Fruit fly (Drosophila melanogaster) whole organism, embryonic: ENCODE measurements around the gene yl.

Experiments used
- Blimp-1 ChIP-seq: fragments of 200-800 bp; sonication (Bioruptor generic); optimal IDR thresholded peaks from 3 replicates; lab custom pipeline; 2018; ENCODE audit warnings: missing biosample characterization, missing genetic modification characterization, mild to moderate bottlenecking, moderate library complexity, missing genetic modification reagents
- CG10462 ChIP-seq: fragments of 200-800 bp; sonication (Bioruptor generic); optimal IDR thresholded peaks from 2 replicates; lab custom pipeline; 2016; ENCODE audit warnings: missing biosample characterization, missing genetic modification characterization
- CG10979 ChIP-seq: fragments of 200-800 bp; sonication (Bioruptor generic); optimal IDR thresholded peaks from 2 replicates; lab custom pipeline; 2018; ENCODE audit warnings: missing biosample characterization, mild to moderate bottlenecking, missing genetic modification characterization, moderate library complexity
- CG11398 ChIP-seq: fragments of 200-800 bp; sonication (Bioruptor generic); optimal IDR thresholded peaks from 2 replicates; lab custom pipeline; 2016; ENCODE audit warnings: missing biosample characterization, missing genetic modification characterization
- CG12219 ChIP-seq: fragments of 200-800 bp; sonication (Bioruptor generic); optimal IDR thresholded peaks from 3 replicates; lab custom pipeline; 2018; ENCODE audit warnings: missing biosample characterization, mild to moderate bottlenecking, missing genetic modification characterization
- CG12769 ChIP-seq: fragments of 200-800 bp; sonication (Bioruptor generic); optimal IDR thresholded peaks from 2 replicates; lab custom pipeline; 2019; ENCODE audit warnings: missing biosample characterization, mild to moderate bottlenecking, missing genetic modification characterization, moderate library complexity
- CG13296 ChIP-seq: fragments of 200-800 bp; sonication (Bioruptor generic); optimal IDR thresholded peaks from 3 replicates; lab custom pipeline; 2018; ENCODE audit warnings: missing biosample characterization, mild to moderate bottlenecking, missing genetic modification characterization
- CG14014 ChIP-seq: fragments of 200-800 bp; sonication (Bioruptor generic); IDR thresholded peaks from 2 replicates; pipeline ENCODE4 v1.3.6; 2022; ENCODE audit warnings: missing biosample characterization, missing genetic modification characterization
- CG14860 ChIP-seq: fragments of 200-800 bp; sonication (Bioruptor generic); IDR thresholded peaks from 3 replicates; pipeline ENCODE4 v1.3.6; 2022; ENCODE audit warnings: missing biosample characterization, missing genetic modification characterization; ENCODE audit not compliant: partially characterized antibody
- CG15601 ChIP-seq: fragments of 200-800 bp; sonication (Bioruptor generic); optimal IDR thresholded peaks from 3 replicates; lab custom pipeline; 2019; ENCODE audit warnings: missing biosample characterization, mild to moderate bottlenecking, missing genetic modification characterization, moderate library complexity
- CG17186 ChIP-seq: fragments of 200-800 bp; sonication (Bioruptor generic); optimal IDR thresholded peaks from 3 replicates; lab custom pipeline; 2017; ENCODE audit warnings: missing biosample characterization, missing genetic modification reagents, missing genetic modification characterization
- CG2678 ChIP-seq: fragments of 200-800 bp; sonication (Bioruptor generic); optimal IDR thresholded peaks from 3 replicates; lab custom pipeline; 2019; ENCODE audit warnings: missing biosample characterization, mild to moderate bottlenecking, missing genetic modification characterization, moderate library complexity
- CG31365 ChIP-seq: fragments of 200-800 bp; sonication (Bioruptor generic); optimal IDR thresholded peaks from 2 replicates; lab custom pipeline; 2018; ENCODE audit warnings: missing biosample characterization, mild to moderate bottlenecking, missing genetic modification characterization
- CG7372 ChIP-seq: fragments of 200-800 bp; sonication (Bioruptor generic); IDR thresholded peaks from 2 replicates; pipeline ENCODE4 v1.3.6; 2022; ENCODE audit warnings: missing biosample characterization, missing genetic modification characterization
- CG8388 ChIP-seq: fragments of 200-800 bp; sonication (Bioruptor generic); optimal IDR thresholded peaks from 2 replicates; lab custom pipeline; 2019; ENCODE audit warnings: missing biosample characterization, mild to moderate bottlenecking, missing genetic modification characterization, moderate library complexity
- CG8944 ChIP-seq: fragments of 200-800 bp; sonication (Bioruptor generic); optimal IDR thresholded peaks from 3 replicates; lab custom pipeline; 2016; ENCODE audit warnings: missing biosample characterization, missing genetic modification characterization
- CG9932 ChIP-seq: fragments of 200-800 bp; sonication (Bioruptor generic); IDR thresholded peaks from 2 replicates; pipeline ENCODE4 v1.3.6; 2022; ENCODE audit warnings: missing biosample characterization, missing genetic modification characterization
- Dll ChIP-seq: fragments of 200-800 bp; sonication (Bioruptor generic); IDR thresholded peaks from 4 replicates; pipeline ENCODE4 v1.3.6; 2022; ENCODE audit warnings: missing biosample characterization, missing genetic modification characterization; ENCODE audit not compliant: partially characterized antibody
- E2f2 ChIP-seq: fragments of 200-800 bp; sonication (Bioruptor generic); IDR thresholded peaks from 2 replicates; pipeline ENCODE4 v1.3.6; 2022; ENCODE audit warnings: missing biosample characterization, missing genetic modification characterization
- H2.0 ChIP-seq: fragments of 200-800 bp; sonication (Bioruptor generic); IDR thresholded peaks from 2 replicates; pipeline ENCODE4 v1.3.6; 2022; ENCODE audit warnings: missing biosample characterization, missing genetic modification characterization
- HmgZ ChIP-seq: fragments of 200-800 bp; sonication (Bioruptor generic); optimal IDR thresholded peaks from 2 replicates; lab custom pipeline; 2018; ENCODE audit warnings: missing biosample characterization, mild to moderate bottlenecking, missing genetic modification characterization
- Hr3 ChIP-seq: fragments of 200-800 bp; sonication (Bioruptor generic); optimal IDR thresholded peaks from 3 replicates; lab custom pipeline; 2016; ENCODE audit warnings: missing biosample characterization, missing genetic modification characterization
- Lhr ChIP-seq: fragments of 200-800 bp; sonication (Bioruptor generic); optimal IDR thresholded peaks from 3 replicates; lab custom pipeline; 2017; ENCODE audit warnings: mild to moderate bottlenecking, missing biosample characterization, missing genetic modification reagents, missing genetic modification characterization
- Lpt ChIP-seq: fragments of >200 bp; optimal IDR thresholded peaks from 2 replicates; lab custom pipeline; 2018; ENCODE audit warnings: missing biosample characterization, missing genetic modification characterization
- Mrtf ChIP-seq: fragments of 200-800 bp; sonication (Bioruptor generic); IDR thresholded peaks from 3 replicates; pipeline ENCODE4 v1.3.6; 2022; ENCODE audit warnings: missing biosample characterization, missing genetic modification characterization
- NC2α ChIP-seq: fragments of 200-800 bp; sonication (Bioruptor generic); optimal IDR thresholded peaks from 2 replicates; lab custom pipeline; 2016; ENCODE audit warnings: missing biosample characterization, missing genetic modification characterization
- Nf-YC ChIP-seq: fragments of 200-800 bp; optimal IDR thresholded peaks from 3 replicates; lab custom pipeline; 2019; ENCODE audit warnings: missing biosample characterization, mild to moderate bottlenecking, missing genetic modification characterization, moderate library complexity
- Ptx1 ChIP-seq: fragments of 200-800 bp; sonication (Bioruptor generic); IDR thresholded peaks from 2 replicates; pipeline ENCODE4 v1.3.6; 2022; ENCODE audit warnings: missing biosample characterization, missing genetic modification characterization
- Side ChIP-seq: fragments of 200-800 bp; sonication (Bioruptor generic); optimal IDR thresholded peaks from 2 replicates; lab custom pipeline; 2016; ENCODE audit warnings: missing biosample characterization, missing genetic modification characterization
- Spps ChIP-seq: fragments of 200-800 bp; sonication (Bioruptor generic); optimal IDR thresholded peaks from 2 replicates; lab custom pipeline; 2018; ENCODE audit warnings: missing biosample characterization, mild to moderate bottlenecking, missing genetic modification characterization
- Sry-δ ChIP-seq: fragments of 200-800 bp; sonication (Bioruptor generic); optimal IDR thresholded peaks from 2 replicates; lab custom pipeline; 2016; ENCODE audit warnings: missing biosample characterization, missing genetic modification characterization
- Trl ChIP-seq, 3 experiments: fragments of >200 bp in 2 of 3; fragments of 200-800 bp in 1 of 3; sonication (Bioruptor generic) in 1 of 3; optimal IDR thresholded peaks; 2 replicates in 1 of 3; 3 replicates in 2 of 3; lab custom pipeline; 2016 to 2017; ENCODE audit warnings: missing biosample characterization in 1 of 3, missing genetic modification characterization in 1 of 3
- Xrp1 ChIP-seq: fragments of 200-800 bp; sonication (Bioruptor generic); IDR thresholded peaks from 2 replicates; pipeline ENCODE4 v1.3.6; 2022; ENCODE audit warnings: missing biosample characterization, missing genetic modification characterization
- YL-1 ChIP-seq: fragments of 200-800 bp; sonication (Bioruptor generic); optimal IDR thresholded peaks from 3 replicates; lab custom pipeline; 2017; ENCODE audit warnings: missing biosample characterization, mild to moderate bottlenecking, missing genetic modification characterization
- amos ChIP-seq: fragments of 200-800 bp; sonication (Bioruptor generic); IDR thresholded peaks from 2 replicates; pipeline ENCODE4 v1.3.6; 2022; ENCODE audit warnings: missing biosample characterization, missing genetic modification characterization; ENCODE audit not compliant: partially characterized antibody
- cas ChIP-seq: fragments of 200-800 bp; sonication (Bioruptor generic); IDR thresholded peaks from 2 replicates; pipeline ENCODE4 v1.3.6; 2022; ENCODE audit warnings: missing biosample characterization, missing genetic modification characterization
- dimm ChIP-seq: fragments of 200-800 bp; sonication (Bioruptor generic); IDR thresholded peaks from 2 replicates; pipeline ENCODE4 v1.3.6; 2022; ENCODE audit warnings: missing biosample characterization, missing genetic modification characterization
- fd102C ChIP-seq: fragments of 200-800 bp; sonication (Bioruptor generic); optimal IDR thresholded peaks from 2 replicates; lab custom pipeline; 2018; ENCODE audit warnings: missing biosample characterization, mild to moderate bottlenecking, missing genetic modification characterization, moderate library complexity
- gcm ChIP-seq: fragments of 200-800 bp; sonication (Bioruptor generic); optimal IDR thresholded peaks from 2 replicates; lab custom pipeline; 2019; ENCODE audit warnings: missing biosample characterization, mild to moderate bottlenecking, missing genetic modification characterization, moderate library complexity
- insv ChIP-seq, 2 experiments: fragments of 200-800 bp; sonication (Bioruptor generic); optimal IDR thresholded peaks; 3 replicates each; lab custom pipeline; 2016 to 2018; ENCODE audit warnings: missing biosample characterization in 2 of 2, missing genetic modification characterization in 2 of 2
- kah ChIP-seq: fragments of 200-800 bp; sonication (Bioruptor generic); optimal IDR thresholded peaks from 2 replicates; lab custom pipeline; 2018; ENCODE audit warnings: missing biosample characterization, mild to moderate bottlenecking, missing genetic modification characterization
- knrl ChIP-seq: fragments of 200-800 bp; sonication (Bioruptor generic); IDR thresholded peaks from 3 replicates; pipeline ENCODE4 v1.3.6; 2022; ENCODE audit warnings: missing biosample characterization, missing genetic modification characterization; ENCODE audit not compliant: partially characterized antibody
- lmd ChIP-seq: fragments of 200-800 bp; sonication (Bioruptor generic); IDR thresholded peaks from 2 replicates; pipeline ENCODE4 v1.3.6; 2022; ENCODE audit warnings: missing biosample characterization, missing genetic modification characterization
- org-1 ChIP-seq: fragments of 200-800 bp; sonication (Bioruptor generic); optimal IDR thresholded peaks from 2 replicates; lab custom pipeline; 2017; ENCODE audit warnings: missing biosample characterization, missing genetic modification characterization
- pum ChIP-seq: fragments of 200-800 bp; sonication (Bioruptor generic); optimal IDR thresholded peaks from 2 replicates; lab custom pipeline; 2016; ENCODE audit warnings: missing biosample characterization, missing genetic modification characterization
- sd ChIP-seq: fragments of 200-800 bp; sonication (Bioruptor generic); optimal IDR thresholded peaks from 3 replicates; lab custom pipeline; 2018; ENCODE audit warnings: missing biosample characterization, mild to moderate bottlenecking, missing genetic modification characterization, moderate library complexity
- stwl ChIP-seq: fragments of 200-800 bp; sonication (Bioruptor generic); optimal IDR thresholded peaks from 3 replicates; lab custom pipeline; 2018; ENCODE audit warnings: missing biosample characterization, mild to moderate bottlenecking, missing genetic modification characterization, moderate library complexity
- tio ChIP-seq: fragments of 200-800 bp; sonication (Bioruptor generic); optimal IDR thresholded peaks from 2 replicates; lab custom pipeline; 2017; ENCODE audit warnings: missing biosample characterization, missing genetic modification characterization, inconsistent platforms
- vvl ChIP-seq: fragments of 200-800 bp; sonication (Bioruptor generic); IDR thresholded peaks from 2 replicates; pipeline ENCODE4 v1.3.6; 2022; ENCODE audit warnings: missing biosample characterization, missing genetic modification characterization

Gene yl

dm6 chrX:14213509-14214154, 20.6 kb downstream of the yl start (continued):
- TF ChIP-seq sd (tag; lab: Kevin White, UChicago) (no peak), CG13296 (GFP tag; lab: Kevin White, UChicago) (peak; percentile 9), amos (no peak), Trl (optimal IDR thresholded peaks at IDR 0.05; lab: Kevin White, UChicago) (no peak), Trl (GFP tag; optimal IDR thresholded peaks at IDR 0.05; lab: Kevin White, UChicago) (peak; percentile 16), cas (GFP tag; lab: Robert Waterston, UW) (no peak), pum (GFP tag; lab: Kevin White, UChicago) (peak; percentile 8), E2f2 (peak; percentile 29; the same call in 1 of the 2 replicates), HmgZ (tag; lab: Kevin White, UChicago) (no peak), Xrp1 (GFP tag; lab: Robert Waterston, UW) (peak; percentile 55), CG7372 (GFP tag; lab: Robert Waterston, UW) (no peak), lmd (GFP tag; lab: Robert Waterston, UW) (no peak), CG17186 (GFP tag; lab: Kevin White, UChicago) (no peak), CG10462 (GFP tag; lab: Kevin White, UChicago) (no peak), knrl (no peak), CG8944 (GFP tag; lab: Kevin White, UChicago) (no peak), Blimp-1 (peak; percentile 32), tio (GFP tag; lab: Kevin White, UChicago) (peak; percentile 32), Mrtf (GFP tag; lab: Robert Waterston, UW) (no peak), CG2678 (tag; lab: Kevin White, UChicago) (peak; percentile 56), Dll (GFP tag; lab: Robert Waterston, UW) (0 out of 4 replicates have a peak, but pooled peaks have one; percentile 23), NC2α (GFP tag; lab: Kevin White, UChicago) (no peak), CG14014 (GFP tag; lab: Robert Waterston, UW) (0 out of 2 replicates have a peak, but pooled peaks have one; percentile 37), stwl (tag; lab: Kevin White, UChicago) (peak; percentile 55), CG12769 (tag; lab: Kevin White, UChicago) (peak; percentile 26), CG11398 (GFP tag; lab: Kevin White, UChicago) (no peak), Side (no peak), CG12219 (GFP tag; lab: Kevin White, UChicago) (no peak), CG9932 (GFP tag; lab: Robert Waterston, UW) (no peak; the same call in 1 of the 2 replicates), CG31365 (tag; lab: Kevin White, UChicago) (no peak), fd102C (GFP tag; lab: Kevin White, UChicago) (no peak), CG14860 (GFP tag; lab: Robert Waterston, UW) (no peak), org-1 (GFP tag; lab: Kevin White, UChicago) (no peak), YL-1 (GFP tag; lab: Kevin White, UChicago) (no peak), CG8388 (GFP tag; lab: Kevin White, UChicago) (peak; percentile 28), H2.0 (no peak), Hr3 (GFP tag; lab: Kevin White, UChicago) (peak; percentile 1), dimm (GFP tag; lab: Robert Waterston, UW) (no peak), CG15601 (tag; lab: Kevin White, UChicago) (peak; percentile 45), CG10979 (tag; lab: Kevin White, UChicago) (peak; percentile 46), vvl (peak; percentile 43; the same call in 1 of the 2 replicates), Lpt (no peak), Lhr (no peak), Spps (tag; lab: Kevin White, UChicago) (no peak), insv (GFP tag; optimal IDR thresholded peaks at IDR 0.05; lab: Kevin White, UChicago) (no peak), Nf-YC (tag; lab: Kevin White, UChicago) (peak; percentile 17), kah (GFP tag; lab: Kevin White, UChicago) (no peak), Sry-δ (GFP tag; lab: Kevin White, UChicago) (peak; percentile 20), gcm (peak; percentile 39), Ptx1 (peak; percentile 32; the same call in 1 of the 2 replicates)
